Fruit fly (Drosophila melanogaster): ENCODE measurements around the gene CG45099.

Gene CG45099

DNA sequence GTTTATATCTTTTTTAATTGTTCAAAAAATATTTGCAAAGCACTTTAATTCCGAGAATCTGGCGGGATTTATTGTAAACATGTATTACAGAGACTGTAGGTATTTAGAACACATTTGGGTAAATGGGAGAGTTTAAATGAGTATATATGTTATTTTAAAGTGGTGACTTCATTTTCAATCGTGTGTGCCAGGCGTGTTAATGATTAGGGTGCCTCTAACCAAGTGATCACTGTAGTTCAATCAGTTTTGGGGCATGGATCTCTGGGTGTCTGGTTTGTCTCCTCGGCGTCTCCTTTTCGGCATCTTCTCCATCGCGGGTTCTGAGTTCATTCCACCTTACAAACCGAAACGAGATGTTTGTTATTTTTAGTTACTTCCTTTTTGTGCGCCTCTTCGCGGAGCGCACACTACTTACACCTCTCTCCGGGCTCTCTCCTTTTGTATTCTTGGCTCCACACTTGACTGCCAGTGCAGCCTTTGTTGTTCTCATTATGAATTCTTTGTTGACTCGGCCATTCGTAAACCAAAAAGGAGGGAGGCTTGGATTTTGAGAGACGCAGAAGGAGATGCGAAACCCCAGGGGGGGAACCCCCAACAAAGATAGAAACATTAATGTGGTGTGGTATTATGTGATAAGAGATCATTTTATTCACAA, 9.8 kb upstream of the CG45099 start (continued):
- peak; percentile 1 for TF ChIP-seq Rel (GFP tag; optimal IDR thresholded peaks at IDR 0.05)
- peak; percentile 96 for TF ChIP-seq Rel (tag; optimal IDR thresholded peaks at IDR 0.05)
- TF ChIP-seq Myc (optimal IDR thresholded peaks at IDR 0.05) = no peak
- peak; percentile 71 for TF ChIP-seq fru (GFP tag; optimal IDR thresholded peaks at IDR 0.05)

DNA sequence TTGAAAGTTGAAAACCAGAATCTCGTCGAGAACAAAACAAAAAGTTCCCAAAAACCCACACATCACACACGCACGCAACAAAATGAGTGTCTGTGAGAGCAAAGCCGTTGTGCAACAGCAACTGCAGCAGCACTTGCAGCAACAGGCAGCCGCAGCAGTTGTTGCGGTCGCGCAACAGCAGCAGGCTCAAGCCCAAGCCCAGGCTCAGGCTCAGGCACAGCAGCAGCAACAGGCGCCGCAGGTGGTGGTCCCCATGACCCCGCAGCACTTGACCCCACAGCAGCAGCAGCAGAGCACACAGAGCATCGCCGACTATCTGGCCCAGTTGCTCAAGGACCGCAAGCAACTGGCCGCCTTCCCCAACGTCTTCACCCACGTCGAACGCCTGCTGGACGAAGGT, 8.9 kb upstream of the CG45099 start:
- TF ChIP-seq brk (GFP tag; optimal IDR thresholded peaks at IDR 0.05) (no peak), Hnf4 (GFP tag; optimal IDR thresholded peaks at IDR 0.05) (no peak), Hr83 (GFP tag; optimal IDR thresholded peaks at IDR 0.05; ENCODE audit: poor library complexity, severe bottlenecking) (no peak), CrebA (GFP tag; optimal IDR thresholded peaks at IDR 0.05; ENCODE audit: borderline replicate concordance) (no peak), Dif (GFP tag; optimal IDR thresholded peaks at IDR 0.05; ENCODE audit: partially characterized antibody) (no peak), foxo (GFP tag; optimal IDR thresholded peaks at IDR 0.05) (no peak), br (GFP tag; optimal IDR thresholded peaks at IDR 0.05) (no peak), sage (GFP tag; optimal IDR thresholded peaks at IDR 0.05) (no peak), dl (GFP tag; optimal IDR thresholded peaks at IDR 0.05; ENCODE audit: insufficient read depth in 1 of 2, partially characterized antibody in 2 of 2) (no peak), Myc (optimal IDR thresholded peaks at IDR 0.05) (no peak), jim (GFP tag; optimal IDR thresholded peaks at IDR 0.05) (no peak), lola (GFP tag; optimal IDR thresholded peaks at IDR 0.05) (no peak), pan (optimal IDR thresholded peaks at IDR 0.05) (no peak), N (GFP tag; optimal IDR thresholded peaks at IDR 0.05) (no peak), fru (GFP tag; optimal IDR thresholded peaks at IDR 0.05) (no peak), woc (GFP tag; optimal IDR thresholded peaks at IDR 0.05) (no peak)

DNA sequence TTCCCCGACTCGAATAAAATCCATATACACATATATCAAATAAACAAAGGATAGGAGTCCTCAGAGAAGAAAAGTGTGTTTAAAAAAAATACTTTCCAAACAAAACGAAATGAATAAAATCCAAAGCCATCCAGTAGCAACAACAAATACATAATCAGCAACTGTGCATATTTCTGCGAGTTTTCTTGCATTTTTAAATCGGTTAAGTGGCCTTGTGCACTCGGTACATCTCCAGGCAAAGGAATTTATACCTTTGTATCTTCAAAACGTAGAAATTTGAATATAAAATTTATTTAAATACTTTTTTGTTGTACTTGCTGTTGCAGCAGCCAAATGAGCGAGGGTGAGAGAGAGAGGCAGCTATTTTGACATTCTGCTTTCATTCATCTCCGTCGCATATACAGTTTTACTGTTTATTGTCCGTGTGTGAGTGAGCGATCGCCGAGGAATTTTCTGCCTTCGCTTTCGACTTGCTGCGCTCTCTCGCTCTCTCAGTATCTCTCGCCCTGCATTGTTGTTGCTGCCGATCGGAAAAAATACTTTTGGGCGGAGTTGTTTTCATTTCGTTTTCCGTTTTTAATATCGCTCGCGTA, 8.3 kb upstream of the CG45099 start:
- TF ChIP-seq tai (GFP tag; optimal IDR thresholded peaks at IDR 0.05) (no peak), ey (GFP tag; optimal IDR thresholded peaks at IDR 0.05) (no peak), Dif (GFP tag; optimal IDR thresholded peaks at IDR 0.05; ENCODE audit: partially characterized antibody) (peak; percentile 74), psq (GFP tag; optimal IDR thresholded peaks at IDR 0.05) (peak; percentile 82), dl (GFP tag; optimal IDR thresholded peaks at IDR 0.05; ENCODE audit: insufficient read depth in 1 of 2, partially characterized antibody in 2 of 2) (peak; percentile 75 to 76), sage (GFP tag; optimal IDR thresholded peaks at IDR 0.05) (peak; percentile 52)

dm6 chr3R:22041625-22042282, 7.7 kb upstream of the CG45099 start, which contains the start of gene how:
how (plus strand) TSS chr3R:22042191.
- TF ChIP-seq sv (GFP tag; optimal IDR thresholded peaks at IDR 0.05) = no peak
- TF ChIP-seq Mio (GFP tag; optimal IDR thresholded peaks at IDR 0.05) = no peak
- TF ChIP-seq psq (GFP tag; optimal IDR thresholded peaks at IDR 0.05) = peak; percentile 83
- TF ChIP-seq rgr (GFP tag; optimal IDR thresholded peaks at IDR 0.05) = peak; percentile 11
- peak; percentile 24 for TF ChIP-seq ey (GFP tag; optimal IDR thresholded peaks at IDR 0.05)
- no peak for TF ChIP-seq pan (optimal IDR thresholded peaks at IDR 0.05)
- no peak for TF ChIP-seq dsf (GFP tag; optimal IDR thresholded peaks at IDR 0.05; ENCODE audit: borderline replicate concordance)
- TF ChIP-seq dmrt93B (GFP tag; optimal IDR thresholded peaks at IDR 0.05) = no peak
- TF ChIP-seq Dif (GFP tag; optimal IDR thresholded peaks at IDR 0.05; ENCODE audit: partially characterized antibody) = peak; percentile 33
- TF ChIP-seq Hr83 (GFP tag; optimal IDR thresholded peaks at IDR 0.05; ENCODE audit: poor library complexity, severe bottlenecking) = no peak
- TF ChIP-seq OdsH (GFP tag; optimal IDR thresholded peaks at IDR 0.05) = no peak
- no peak for TF ChIP-seq tai (GFP tag; optimal IDR thresholded peaks at IDR 0.05)
- TF ChIP-seq fru (GFP tag; optimal IDR thresholded peaks at IDR 0.05) = peak; percentile 8
- no peak for TF ChIP-seq CG32264 (GFP tag; optimal IDR thresholded peaks at IDR 0.05)
- peak; percentile 42 for TF ChIP-seq Sp1 (GFP tag; optimal IDR thresholded peaks at IDR 0.05)
- TF ChIP-seq Myc (optimal IDR thresholded peaks at IDR 0.05) = peak; percentile 23
- TF ChIP-seq foxo (GFP tag; optimal IDR thresholded peaks at IDR 0.05) = peak in 1 of 2 experiments; percentile 56
- TF ChIP-seq GATAd (GFP tag; optimal IDR thresholded peaks at IDR 0.05) = no peak
- no peak for TF ChIP-seq brk (GFP tag; optimal IDR thresholded peaks at IDR 0.05)
- TF ChIP-seq usp (GFP tag; optimal IDR thresholded peaks at IDR 0.05) = no peak
- no peak for TF ChIP-seq Jra (GFP tag; optimal IDR thresholded peaks at IDR 0.05)
- TF ChIP-seq sage (GFP tag; optimal IDR thresholded peaks at IDR 0.05) = no peak
- no peak for TF ChIP-seq N (GFP tag; optimal IDR thresholded peaks at IDR 0.05)
- no peak for TF ChIP-seq Vsx2 (GFP tag; optimal IDR thresholded peaks at IDR 0.05; ENCODE audit: partially characterized antibody)
- no peak for TF ChIP-seq Abd-B (GFP tag; optimal IDR thresholded peaks at IDR 0.05)
- TF ChIP-seq dl (GFP tag; optimal IDR thresholded peaks at IDR 0.05; ENCODE audit: insufficient read depth in 1 of 2, partially characterized antibody in 2 of 2) = peak; percentile 38 to 45
- peak; percentile 22 for TF ChIP-seq HLH106 (tag; optimal IDR thresholded peaks at IDR 0.05)
- TF ChIP-seq br (GFP tag; optimal IDR thresholded peaks at IDR 0.05) = peak; percentile 26
- no peak for TF ChIP-seq Rel (GFP tag; optimal IDR thresholded peaks at IDR 0.05)
- TF ChIP-seq Rel (tag; optimal IDR thresholded peaks at IDR 0.05) = peak; percentile 72
- no peak for TF ChIP-seq Dfd (GFP tag; optimal IDR thresholded peaks at IDR 0.05)
- peak; percentile 64 for TF ChIP-seq Hnf4 (GFP tag; optimal IDR thresholded peaks at IDR 0.05)
- no peak for TF ChIP-seq lola (GFP tag; optimal IDR thresholded peaks at IDR 0.05)
- no peak for TF ChIP-seq jim (GFP tag; optimal IDR thresholded peaks at IDR 0.05)
- TF ChIP-seq woc (GFP tag; optimal IDR thresholded peaks at IDR 0.05) = peak; percentile 96
- no peak for TF ChIP-seq Hr78 (GFP tag; optimal IDR thresholded peaks at IDR 0.05)
- peak; percentile 36 for TF ChIP-seq h (GFP tag; optimal IDR thresholded peaks at IDR 0.05)
